Fruit fly (Drosophila melanogaster): ENCODE results near the gene Ziz.
A peak's percentile ranks its signal among the peaks of the same experiment; 100 is the strongest.

Ziz gene

dm6 chr2L:7541047-7541726, 45.1 kb upstream of the Ziz start (continued):
- peak; percentile 14 for TF ChIP-seq fd96Cb (tag; optimal IDR thresholded peaks at IDR 0.05)
- no peak for TF ChIP-seq ewg (GFP tag; optimal IDR thresholded peaks at IDR 0.05)
- peak; percentile 8 for TF ChIP-seq abd-A (tag; optimal IDR thresholded peaks at IDR 0.05)
- peak; percentile 38 for TF ChIP-seq CG17385 (GFP tag; optimal IDR thresholded peaks at IDR 0.05)
- TF ChIP-seq gsb-n (tag; optimal IDR thresholded peaks at IDR 0.05): peak; percentile 11

dm6 chr2L:7536332-7536731, 40.2 kb upstream of the Ziz start:
- no peak for TF ChIP-seq CG10267 (tag; optimal IDR thresholded peaks at IDR 0.05)
- no peak for TF ChIP-seq CG11695 (GFP tag; IDR thresholded peaks at IDR 0.05)
- TF ChIP-seq CG33213 (GFP tag; optimal IDR thresholded peaks at IDR 0.05): no peak
- 0 out of 2 replicates have a peak, but pooled peaks have one; percentile 31 for TF ChIP-seq CG10959 (GFP tag; IDR thresholded peaks at IDR 0.05)
- 0 out of 2 replicates have a peak, but pooled peaks have one; percentile 15 for TF ChIP-seq CG32772 (GFP tag; IDR thresholded peaks at IDR 0.05)
- peak; percentile 57 for TF ChIP-seq Ets65A (GFP tag)
- no peak for TF ChIP-seq CG6765 (GFP tag; optimal IDR thresholded peaks at IDR 0.05)
- TF ChIP-seq z (GFP tag; IDR thresholded peaks at IDR 0.05): peak; percentile 7; the same call in 1 of the 3 replicates
- TF ChIP-seq kni (GFP tag; optimal IDR thresholded peaks at IDR 0.05): no peak
- no peak for TF ChIP-seq Gsc (GFP tag; IDR thresholded peaks at IDR 0.05)
- TF ChIP-seq wek (GFP tag; optimal IDR thresholded peaks at IDR 0.05): no peak
- TF ChIP-seq sna (GFP tag; IDR thresholded peaks at IDR 0.05; ENCODE audit: partially characterized antibody): no peak
- TF ChIP-seq Pdp1 (GFP tag; optimal IDR thresholded peaks at IDR 0.05): no peak
- no peak for TF ChIP-seq Lhr (GFP tag; optimal IDR thresholded peaks at IDR 0.05)
- TF ChIP-seq zfh2 (GFP tag; optimal IDR thresholded peaks at IDR 0.05): no peak
- peak; percentile 24; the same call in 1 of the 2 replicates for TF ChIP-seq Dref (GFP tag; IDR thresholded peaks at IDR 0.05)
- TF ChIP-seq sens (GFP tag): peak; percentile 44

dm6 chr2L:7534917-7535316, 38.8 kb upstream of the Ziz start:
- TF ChIP-seq Hey (tag; optimal IDR thresholded peaks at IDR 0.05): no peak
- no peak; the same call in 1 of the 2 replicates for TF ChIP-seq Adf1 (GFP tag; IDR thresholded peaks at IDR 0.05)
- TF ChIP-seq amos (GFP tag; IDR thresholded peaks at IDR 0.05; ENCODE audit: partially characterized antibody): peak; percentile 31; the same call in 1 of the 2 replicates
- TF ChIP-seq fd64A (GFP tag; optimal IDR thresholded peaks at IDR 0.05): no peak
- peak; percentile 69 for TF ChIP-seq CHES-1-like (GFP tag; optimal IDR thresholded peaks at IDR 0.05)
- no peak for TF ChIP-seq CG10565 (GFP tag; optimal IDR thresholded peaks at IDR 0.05)
- no peak for TF ChIP-seq eve (GFP tag; optimal IDR thresholded peaks at IDR 0.05)
- peak; percentile 82 for TF ChIP-seq lmd (GFP tag; IDR thresholded peaks at IDR 0.05)
- TF ChIP-seq CG17359 (tag; optimal IDR thresholded peaks at IDR 0.05): peak; percentile 89
- TF ChIP-seq repo (GFP tag; optimal IDR thresholded peaks at IDR 0.05): peak; percentile 52
- peak; percentile 77 for TF ChIP-seq mam (GFP tag; optimal IDR thresholded peaks at IDR 0.05)
- peak; percentile 61 for TF ChIP-seq Nf-YC (tag; optimal IDR thresholded peaks at IDR 0.05)
- TF ChIP-seq CG14965 (GFP tag; optimal IDR thresholded peaks at IDR 0.05; ENCODE audit: borderline replicate concordance): peak; percentile 20
- peak; percentile 7 for TF ChIP-seq jing (GFP tag; optimal IDR thresholded peaks at IDR 0.05)
- peak; percentile 50 for TF ChIP-seq disco-r (GFP tag; optimal IDR thresholded peaks at IDR 0.05)
- peak; percentile 60 for TF ChIP-seq CG8388 (GFP tag; optimal IDR thresholded peaks at IDR 0.05)
- TF ChIP-seq CG15479 (GFP tag; optimal IDR thresholded peaks at IDR 0.05): no peak
- peak; percentile 86 for TF ChIP-seq Hmr (GFP tag; optimal IDR thresholded peaks at IDR 0.05)
- TF ChIP-seq NFAT (GFP tag; IDR thresholded peaks at IDR 0.05): peak; percentile 95
- no peak for TF ChIP-seq CG7963 (GFP tag; IDR thresholded peaks at IDR 0.05; ENCODE audit: partially characterized antibody)
- peak; percentile 48 for TF ChIP-seq CG15601 (tag; optimal IDR thresholded peaks at IDR 0.05)
- TF ChIP-seq da (GFP tag; optimal IDR thresholded peaks at IDR 0.05): peak; percentile 42
- peak; percentile 53 for TF ChIP-seq twi (tag; optimal IDR thresholded peaks at IDR 0.05)
- TF ChIP-seq pfk (GFP tag; optimal IDR thresholded peaks at IDR 0.05): peak; percentile 52
- TF ChIP-seq toy (GFP tag; IDR thresholded peaks at IDR 0.05): no peak
- TF ChIP-seq Mad (GFP tag; optimal IDR thresholded peaks at IDR 0.05): peak; percentile 78

All from whole organism, embryonic.